Worm (Caenorhabditis elegans): ENCODE measurements around the gene F13H8.6.

- TF ChIP-seq pha-4 (tag; optimal IDR thresholded peaks at IDR 0.05), result no peak
- no peak for TF ChIP-seq nhr-76 (tag; optimal IDR thresholded peaks at IDR 0.05)
- TF ChIP-seq lin-13 (tag; optimal IDR thresholded peaks at IDR 0.05), result no peak
- no peak for TF ChIP-seq blmp-1 (tag; optimal IDR thresholded peaks at IDR 0.05)
- TF ChIP-seq ham-2 (GFP tag; optimal IDR thresholded peaks at IDR 0.05), result no peak
These were observed 12.8 kb downstream of the F13H8.6 start, which contains the start of gene bpl-1 for ce11 chrII:6273916-6274315.
